Worm (Caenorhabditis elegans) whole organism, L3 larva: ENCODE results near the gene srt-68.

Source experiments
- ZK546.5 ChIP-seq: sonication (generic microtip); optimal IDR thresholded peaks from 2 replicates; lab custom pipeline; 2017; ENCODE audit warnings: missing biosample characterization, missing genetic modification characterization
- ceh-16 ChIP-seq: sonication (generic microtip); optimal IDR thresholded peaks from 2 replicates; lab custom pipeline; 2017; ENCODE audit warnings: missing biosample characterization, missing genetic modification characterization
- egl-27 ChIP-seq: sonication (generic microtip); optimal IDR thresholded peaks from 4 replicates; lab custom pipeline; 2017; ENCODE audit warnings: missing biosample characterization, missing genetic modification reagents, missing genetic modification characterization
- egl-5 ChIP-seq: fragments of 150-350 bp; optimal IDR thresholded peaks from 2 replicates; lab custom pipeline; 2017; ENCODE audit warnings: missing biosample characterization, missing genetic modification reagents, missing genetic modification characterization, inconsistent platforms
- elt-1 ChIP-seq: fragments of 150-350 bp; optimal IDR thresholded peaks from 2 replicates; lab custom pipeline; 2014; ENCODE audit warnings: missing biosample characterization, missing genetic modification characterization
- elt-3 ChIP-seq, 3 experiments: fragments of 150-350 bp in 1 of 3; sonication (generic microtip) in 2 of 3; optimal IDR thresholded peaks; 2 replicates in 2 of 3; 4 replicates in 1 of 3; lab custom pipeline; 2014 to 2017; ENCODE audit warnings: missing biosample characterization in 3 of 3, missing genetic modification characterization in 3 of 3
- fkh-10 ChIP-seq: sonication (generic microtip); optimal IDR thresholded peaks from 2 replicates; lab custom pipeline; 2017; ENCODE audit warnings: missing biosample characterization, missing genetic modification reagents, missing genetic modification characterization
- fkh-2 ChIP-seq: fragments of 150-350 bp; optimal IDR thresholded peaks from 2 replicates; lab custom pipeline; 2014; ENCODE audit warnings: missing biosample characterization, missing genetic modification reagents, missing genetic modification characterization
- hmg-11 ChIP-seq: sonication (generic microtip); optimal IDR thresholded peaks from 2 replicates; lab custom pipeline; 2016; ENCODE audit warnings: missing genetic modification characterization, missing compliant biosample characterization
- lin-39 ChIP-seq: fragments of 150-350 bp; optimal IDR thresholded peaks from 2 replicates; lab custom pipeline; 2018; ENCODE audit warnings: missing biosample characterization, missing genetic modification reagents, missing genetic modification characterization
- nfya-1 ChIP-seq: sonication (generic microtip); optimal IDR thresholded peaks from 2 replicates; lab custom pipeline; 2017; ENCODE audit warnings: missing genetic modification characterization, mild to moderate bottlenecking, missing compliant biosample characterization, antibody characterized with exemption, moderate library complexity; ENCODE audit not compliant: insufficient read depth
- nhr-11 ChIP-seq: fragments of 150-350 bp; optimal IDR thresholded peaks from 2 replicates; lab custom pipeline; 2014; ENCODE audit warnings: missing biosample characterization, missing genetic modification characterization
- nhr-28 ChIP-seq: fragments of 150-350 bp; optimal IDR thresholded peaks from 2 replicates; lab custom pipeline; 2014; ENCODE audit warnings: missing biosample characterization, missing genetic modification characterization
- nhr-43 ChIP-seq: sonication (generic microtip); optimal IDR thresholded peaks from 2 replicates; lab custom pipeline; 2016; ENCODE audit warnings: mild to moderate bottlenecking, missing genetic modification characterization, missing compliant biosample characterization; ENCODE audit not compliant: poor library complexity, severe bottlenecking
- pha-4 ChIP-seq: fragments of 150-350 bp; optimal IDR thresholded peaks from 2 replicates; lab custom pipeline; 2014; ENCODE audit warnings: missing biosample characterization, missing genetic modification reagents, missing genetic modification characterization
- pqm-1 ChIP-seq: fragments of 150-350 bp; optimal IDR thresholded peaks from 2 replicates; lab custom pipeline; 2017; ENCODE audit warnings: missing biosample characterization, missing genetic modification characterization, inconsistent platforms
- skn-1 ChIP-seq: fragments of 150-350 bp; optimal IDR thresholded peaks from 2 replicates; lab custom pipeline; 2014; ENCODE audit warnings: missing biosample characterization, missing genetic modification characterization
- unc-39 ChIP-seq: sonication (generic microtip); optimal IDR thresholded peaks from 4 replicates; lab custom pipeline; 2017; ENCODE audit warnings: missing biosample characterization, missing genetic modification characterization
- unc-62 ChIP-seq: fragments of 150-350 bp; sonication (generic microtip); optimal IDR thresholded peaks from 4 replicates; lab custom pipeline; 2014; ENCODE audit warnings: missing biosample characterization, missing genetic modification reagents, missing genetic modification characterization
- ztf-11 ChIP-seq: fragments of 150-350 bp; optimal IDR thresholded peaks from 2 replicates; lab custom pipeline; 2014; ENCODE audit warnings: missing biosample characterization, missing genetic modification characterization

The srt-68 gene

DNA sequence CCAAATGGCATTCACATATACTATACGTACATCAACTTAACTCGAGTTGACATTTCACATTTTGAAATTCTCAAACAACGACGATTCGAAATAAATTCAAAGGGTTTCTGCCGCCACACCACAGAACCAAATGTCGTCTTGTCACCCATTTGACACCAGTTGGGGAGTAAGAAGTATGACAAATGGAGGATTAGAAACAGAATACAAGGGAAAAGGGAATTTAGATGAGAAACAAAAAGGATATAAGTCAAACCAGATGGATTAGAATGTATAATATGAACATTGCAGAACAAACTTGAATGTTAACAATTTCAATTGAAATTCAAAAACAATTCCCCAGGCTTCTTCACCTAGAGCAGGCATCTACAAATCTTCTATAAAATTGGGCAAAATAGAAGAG, 50.2 kb downstream of the srt-68 start:
- TF ChIP-seq egl-27 (tag; lab: Kevin White, UChicago) (no peak), nhr-43 (no peak), fkh-10 (GFP tag; lab: Kevin White, UChicago) (no peak), hmg-11 (tag; lab: Kevin White, UChicago) (no peak), elt-1 (tag; lab: Kevin White, UChicago) (no peak), unc-39 (tag; lab: Kevin White, UChicago) (no peak), nfya-1 (no peak), egl-5 (tag; lab: Kevin White, UChicago) (no peak), ztf-11 (tag; lab: Kevin White, UChicago) (no peak), pqm-1 (tag; lab: Kevin White, UChicago) (no peak), fkh-2 (no peak), nhr-11 (tag; lab: Kevin White, UChicago) (no peak), elt-3 (tag; optimal IDR thresholded peaks at IDR 0.05; lab: Kevin White, UChicago) (no peak), ceh-16 (tag; lab: Kevin White, UChicago) (no peak), nhr-28 (tag; lab: Kevin White, UChicago) (no peak), unc-62 (no peak), pha-4 (tag; lab: Kevin White, UChicago) (no peak), lin-39 (no peak), skn-1 (no peak), ZK546.5 (tag; lab: Kevin White, UChicago) (no peak)
